Fruit fly (Drosophila melanogaster): ENCODE measurements around the gene CG12716.

CG12716 gene

DNA sequence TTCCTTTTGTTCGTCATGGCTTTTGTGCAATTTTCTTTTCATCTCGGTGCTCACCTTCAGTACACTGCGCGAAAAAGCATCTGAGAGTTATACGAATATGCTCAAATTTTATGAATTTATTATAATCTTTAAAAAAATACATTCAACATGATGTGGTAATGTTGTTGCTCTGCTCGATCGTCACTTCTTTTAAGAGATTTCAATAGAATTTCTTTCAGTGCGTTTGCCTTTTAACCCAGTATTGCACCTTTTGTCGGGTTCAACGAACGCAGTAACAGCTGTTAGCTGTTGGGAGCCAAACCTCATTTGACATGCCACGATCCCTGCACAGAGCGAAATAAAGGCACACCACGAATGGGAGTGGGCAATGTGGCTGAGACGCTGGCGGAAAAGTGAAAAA lies 36.1 kb downstream of the CG12716 start:
- no peak for TF ChIP-seq Crg-1 (GFP tag; optimal IDR thresholded peaks at IDR 0.05)
- TF ChIP-seq Clk (GFP tag; optimal IDR thresholded peaks at IDR 0.05), result no peak

DNA sequence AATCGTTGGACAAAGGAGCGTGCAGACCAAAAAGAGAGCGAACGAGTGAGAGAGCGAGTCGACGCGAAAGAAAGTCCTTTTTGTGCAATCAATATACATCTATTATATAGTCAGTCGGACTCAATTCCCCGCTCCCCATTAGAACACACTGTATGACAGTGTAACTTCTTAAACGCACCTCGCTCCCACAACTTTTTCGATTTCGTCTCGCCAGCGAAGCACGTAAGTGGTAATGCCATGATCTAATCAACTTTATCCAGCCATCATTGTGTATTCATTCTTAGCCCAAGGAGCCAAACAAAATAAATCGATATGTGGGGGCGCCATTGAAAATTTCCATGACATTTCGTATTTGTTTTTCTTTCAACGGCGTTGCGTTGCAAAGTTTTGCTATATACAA lies 37.0 kb downstream of the CG12716 start:
- TF ChIP-seq CG1620 (GFP tag; optimal IDR thresholded peaks at IDR 0.05) (no peak), cic (GFP tag; optimal IDR thresholded peaks at IDR 0.05) (no peak), CG5204 (GFP tag; optimal IDR thresholded peaks at IDR 0.05) (no peak), bab1 (GFP tag; optimal IDR thresholded peaks at IDR 0.05) (no peak)

DNA sequence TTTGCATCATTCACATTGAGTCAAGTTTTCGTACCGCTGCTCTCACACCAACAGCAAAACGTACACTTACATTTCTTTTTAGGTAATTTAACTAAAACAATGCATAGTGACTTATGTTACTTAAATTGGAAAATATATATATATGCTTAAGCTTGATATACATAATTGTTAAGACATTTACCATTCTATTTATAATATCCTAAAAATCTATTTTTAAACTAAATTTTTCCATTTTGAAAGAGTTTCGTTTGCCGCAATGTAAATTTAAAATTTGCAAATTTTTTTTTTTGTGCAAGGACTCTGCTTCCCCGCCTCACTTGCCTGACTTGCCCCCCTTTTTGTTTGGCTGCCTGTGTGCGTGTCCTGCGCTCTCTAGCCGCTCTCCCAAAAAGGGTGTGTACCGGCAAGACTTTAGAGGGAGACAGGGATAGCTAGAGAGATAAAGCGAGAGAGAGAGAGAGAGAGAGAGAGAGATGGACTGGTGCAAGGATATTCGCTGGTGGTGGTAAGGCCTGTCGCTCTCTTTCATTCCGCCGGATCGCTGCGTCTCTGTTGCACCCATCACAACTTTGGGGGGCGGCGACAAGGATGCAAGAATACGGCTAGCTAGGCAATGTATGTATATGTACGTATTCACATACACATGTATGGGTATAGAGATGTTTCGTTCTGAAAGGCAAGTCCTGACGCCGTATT lies 38.1 kb downstream of the CG12716 start:
- TF ChIP-seq CG33017 (tag; optimal IDR thresholded peaks at IDR 0.05), result peak; percentile 14
- TF ChIP-seq CG14711 (tag; optimal IDR thresholded peaks at IDR 0.05), result peak; percentile 13
- TF ChIP-seq CG1620 (GFP tag; optimal IDR thresholded peaks at IDR 0.05), result no peak
- TF ChIP-seq kay (GFP tag; ENCODE audit: borderline replicate concordance), result peak; percentile 35
- TF ChIP-seq CG7101 (tag; optimal IDR thresholded peaks at IDR 0.05), result peak; percentile 44

DNA sequence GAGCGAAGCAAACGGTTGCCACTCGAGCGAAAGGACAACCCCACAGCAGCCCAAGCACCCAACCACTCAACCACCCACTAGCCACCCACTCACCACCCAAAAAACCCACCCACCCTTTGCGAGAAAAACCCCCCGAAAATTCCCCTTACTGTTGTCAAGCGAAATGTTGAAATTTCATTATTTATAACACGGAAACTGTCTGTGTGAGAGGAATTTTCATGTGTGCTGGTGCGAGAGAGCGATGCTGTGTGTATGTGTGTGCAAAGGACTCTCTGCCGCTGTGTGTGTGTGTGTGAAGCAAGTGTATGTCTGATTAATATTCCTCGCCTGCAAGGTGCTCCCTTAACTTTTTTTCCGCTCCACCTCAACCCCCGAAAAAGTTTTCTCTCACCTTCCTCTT lies 46.2 kb downstream of the CG12716 start:
- TF ChIP-seq Crg-1 (GFP tag; optimal IDR thresholded peaks at IDR 0.05) (no peak), pad (GFP tag; optimal IDR thresholded peaks at IDR 0.05) (peak; percentile 32)

DNA sequence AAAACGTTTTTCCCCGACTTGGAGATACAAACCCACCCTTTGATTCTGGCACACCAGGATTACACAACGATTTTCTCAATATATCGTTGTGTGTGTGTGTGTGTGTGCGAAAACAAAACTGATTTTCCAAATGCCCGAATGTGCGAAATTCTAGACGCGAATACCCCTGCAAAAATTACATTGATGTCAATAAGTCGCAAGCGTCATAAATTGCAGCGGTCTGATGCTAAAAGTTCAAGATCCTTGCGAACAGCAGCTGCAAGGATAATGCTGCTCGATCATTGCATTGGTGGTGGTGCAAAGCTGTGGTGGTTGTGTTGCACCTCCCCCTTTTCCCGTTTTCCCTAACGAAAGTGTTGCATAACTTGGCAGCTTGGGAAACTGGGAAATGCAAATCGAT lies 48.4 kb downstream of the CG12716 start:
- no peak for TF ChIP-seq CG11617 (GFP tag; optimal IDR thresholded peaks at IDR 0.05)
- TF ChIP-seq CG1620 (GFP tag; optimal IDR thresholded peaks at IDR 0.05), result no peak
- TF ChIP-seq bab1 (GFP tag; optimal IDR thresholded peaks at IDR 0.05), result no peak
- TF ChIP-seq CG33017 (tag; optimal IDR thresholded peaks at IDR 0.05), result no peak
- TF ChIP-seq CG12768 (GFP tag; optimal IDR thresholded peaks at IDR 0.05), result no peak
- no peak for TF ChIP-seq cic (GFP tag; optimal IDR thresholded peaks at IDR 0.05)
- TF ChIP-seq tj (GFP tag; optimal IDR thresholded peaks at IDR 0.05), result no peak
- no peak for TF ChIP-seq CG7101 (tag; optimal IDR thresholded peaks at IDR 0.05)
- no peak for TF ChIP-seq Mnt (GFP tag; optimal IDR thresholded peaks at IDR 0.05)
- no peak for TF ChIP-seq toe (GFP tag; optimal IDR thresholded peaks at IDR 0.05)
- no peak for TF ChIP-seq CG5204 (GFP tag; optimal IDR thresholded peaks at IDR 0.05)
- no peak for TF ChIP-seq cnc (optimal IDR thresholded peaks at IDR 0.05)
- TF ChIP-seq Crg-1 (GFP tag; optimal IDR thresholded peaks at IDR 0.05), result no peak
- TF ChIP-seq Clk (GFP tag; optimal IDR thresholded peaks at IDR 0.05), result no peak
- TF ChIP-seq Hr96 (GFP tag; optimal IDR thresholded peaks at IDR 0.05), result no peak
- no peak for TF ChIP-seq ovo (GFP tag; optimal IDR thresholded peaks at IDR 0.05)
- no peak for TF ChIP-seq CG14711 (tag; optimal IDR thresholded peaks at IDR 0.05)
- TF ChIP-seq pad (GFP tag; optimal IDR thresholded peaks at IDR 0.05), result no peak
- no peak for TF ChIP-seq CG7045 (GFP tag; optimal IDR thresholded peaks at IDR 0.05)
- TF ChIP-seq kay (GFP tag; ENCODE audit: borderline replicate concordance), result no peak

- no peak for TF ChIP-seq Crg-1 (GFP tag; optimal IDR thresholded peaks at IDR 0.05)
- no peak for TF ChIP-seq ovo (GFP tag; optimal IDR thresholded peaks at IDR 0.05)
- peak; percentile 28 for TF ChIP-seq CG11617 (GFP tag; optimal IDR thresholded peaks at IDR 0.05)
- TF ChIP-seq CG7101 (tag; optimal IDR thresholded peaks at IDR 0.05), result peak; percentile 29
- TF ChIP-seq Hr96 (GFP tag; optimal IDR thresholded peaks at IDR 0.05), result no peak
- peak; percentile 8 for TF ChIP-seq CG12768 (GFP tag; optimal IDR thresholded peaks at IDR 0.05)
- TF ChIP-seq pad (GFP tag; optimal IDR thresholded peaks at IDR 0.05), result peak; percentile 2
Measured at dm6 chrX:12925426-12926256, 50.4 kb downstream of the CG12716 start.

Measured in whole organism, adult.